Fruit fly (Drosophila melanogaster): ENCODE data around the gene Tak1.

The Tak1 gene

DNA sequence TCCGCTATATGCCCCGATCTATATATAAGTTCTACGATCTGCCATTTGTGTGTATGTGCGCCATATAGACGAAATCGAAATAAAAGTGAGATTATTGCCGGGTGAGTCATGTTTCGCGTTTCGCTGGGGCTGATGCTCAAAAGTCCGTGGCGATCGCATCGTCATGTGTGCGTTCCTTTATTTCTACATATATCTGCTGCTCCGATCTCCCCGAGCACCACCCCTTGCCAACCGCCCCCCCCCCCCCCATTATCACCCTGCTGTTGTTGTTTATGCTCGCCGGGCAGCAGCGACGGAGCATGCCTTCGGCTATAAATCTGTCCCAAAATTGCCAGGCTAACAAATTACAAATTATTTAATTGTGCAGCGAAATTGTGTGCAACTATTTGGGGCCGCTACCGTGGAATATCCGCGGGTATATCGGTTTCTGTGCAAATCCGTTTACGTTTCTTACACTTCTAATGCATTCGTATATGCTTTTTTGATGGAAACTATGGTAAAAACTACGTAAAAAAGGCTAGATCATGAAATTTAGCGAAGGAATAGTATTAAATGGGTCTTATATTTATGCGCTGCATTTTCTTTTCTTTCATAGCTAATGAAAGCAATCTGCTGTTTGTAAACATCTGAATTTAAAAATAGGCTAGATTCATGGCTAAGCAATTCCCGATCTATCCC, 4.9 kb downstream of the Tak1 start (continued):
- no peak for TF ChIP-seq CG8290 (GFP tag; optimal IDR thresholded peaks at IDR 0.05)
- TF ChIP-seq CG8290 (tag; optimal IDR thresholded peaks at IDR 0.05) = peak in 1 of 2 experiments; percentile 15
- 0 out of 2 replicates have a peak, but pooled peaks have one; percentile 24 for TF ChIP-seq Ptx1 (GFP tag; IDR thresholded peaks at IDR 0.05)
- peak; percentile 36 for TF ChIP-seq CG12769 (tag; optimal IDR thresholded peaks at IDR 0.05)
- TF ChIP-seq mirr (GFP tag; optimal IDR thresholded peaks at IDR 0.05) = no peak
- TF ChIP-seq Rx (GFP tag; IDR thresholded peaks at IDR 0.05) = no peak
- TF ChIP-seq CG16863 (GFP tag; optimal IDR thresholded peaks at IDR 0.05) = no peak
- peak; percentile 56 for TF ChIP-seq sd (tag; optimal IDR thresholded peaks at IDR 0.05)
- TF ChIP-seq Hr51 (GFP tag; optimal IDR thresholded peaks at IDR 0.05) = peak in 1 of 2 experiments; percentile 53
- 0 out of 2 replicates have a peak, but pooled peaks have one; percentile 35 for TF ChIP-seq H2.0 (GFP tag; IDR thresholded peaks at IDR 0.05)
- peak; percentile 63 for TF ChIP-seq Med (GFP tag)
- TF ChIP-seq YL-1 (GFP tag; optimal IDR thresholded peaks at IDR 0.05) = no peak
- TF ChIP-seq CG4328 (GFP tag; optimal IDR thresholded peaks at IDR 0.05) = no peak
- TF ChIP-seq Xbp1 (GFP tag; optimal IDR thresholded peaks at IDR 0.05) = peak; percentile 13

DNA sequence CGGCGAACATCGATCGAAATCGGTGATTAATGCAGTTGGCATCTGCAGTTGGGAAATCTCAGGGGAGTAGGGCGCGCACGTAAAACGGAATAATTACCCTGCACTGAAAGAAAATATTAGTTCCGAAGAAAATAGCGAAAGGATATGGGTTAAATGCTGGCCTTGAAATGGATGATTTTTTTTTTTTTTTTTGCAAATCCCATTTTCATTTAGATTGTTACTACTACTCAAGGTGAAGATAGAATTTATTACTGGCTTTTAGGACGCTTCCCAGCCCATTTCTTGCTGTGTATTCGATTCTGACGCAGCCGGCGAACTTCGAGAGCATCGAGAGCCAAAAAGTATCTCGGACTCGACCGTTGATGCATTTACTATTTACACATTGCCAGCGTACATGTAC, 5.7 kb downstream of the Tak1 start:
- no peak for TF ChIP-seq CG15011 (GFP tag; optimal IDR thresholded peaks at IDR 0.05)
- TF ChIP-seq ranshi (GFP tag; IDR thresholded peaks at IDR 0.05) = peak; percentile 52; the same call in 1 of the 2 replicates
- TF ChIP-seq fru (optimal IDR thresholded peaks at IDR 0.05) = no peak
- no peak for TF ChIP-seq CG2889 (GFP tag; IDR thresholded peaks at IDR 0.05)
- TF ChIP-seq CG31224 (GFP tag; IDR thresholded peaks at IDR 0.05) = no peak
- TF ChIP-seq CG4360 (GFP tag; IDR thresholded peaks at IDR 0.05) = no peak
- TF ChIP-seq CG6683 (GFP tag; optimal IDR thresholded peaks at IDR 0.05) = no peak
- TF ChIP-seq Scr (GFP tag; IDR thresholded peaks at IDR 0.05; ENCODE audit: partially characterized antibody) = no peak
- TF ChIP-seq crp (GFP tag; optimal IDR thresholded peaks at IDR 0.05) = no peak
- TF ChIP-seq CG1832 (GFP tag; optimal IDR thresholded peaks at IDR 0.05) = no peak
- peak; percentile 18 for TF ChIP-seq zfh2 (GFP tag; optimal IDR thresholded peaks at IDR 0.05)
- no peak for TF ChIP-seq oc (tag; optimal IDR thresholded peaks at IDR 0.05)
- peak; percentile 47 for TF ChIP-seq phol (tag; optimal IDR thresholded peaks at IDR 0.05)
- TF ChIP-seq ci (GFP tag; IDR thresholded peaks at IDR 0.05) = peak; percentile 80
- no peak for TF ChIP-seq NK7.1 (GFP tag; optimal IDR thresholded peaks at IDR 0.05)
- TF ChIP-seq Bgb (GFP tag; IDR thresholded peaks at IDR 0.05; ENCODE audit: partially characterized antibody) = no peak
- no peak for TF ChIP-seq gro (GFP tag; optimal IDR thresholded peaks at IDR 0.05)
- TF ChIP-seq CG12659 (GFP tag; optimal IDR thresholded peaks at IDR 0.05) = peak; percentile 36
- TF ChIP-seq vfl (GFP tag; optimal IDR thresholded peaks at IDR 0.05) = no peak
- TF ChIP-seq Xrp1 (GFP tag; IDR thresholded peaks at IDR 0.05) = peak; percentile 51; the same call in 1 of the 2 replicates
- TF ChIP-seq Sox100B (GFP tag; optimal IDR thresholded peaks at IDR 0.05) = peak; percentile 42
- TF ChIP-seq E2f2 (GFP tag; IDR thresholded peaks at IDR 0.05) = no peak
- TF ChIP-seq kah (GFP tag; optimal IDR thresholded peaks at IDR 0.05) = no peak
- TF ChIP-seq Jarid2 (GFP tag; optimal IDR thresholded peaks at IDR 0.05) = no peak
- TF ChIP-seq CG2678 (tag; optimal IDR thresholded peaks at IDR 0.05) = peak; percentile 58
- TF ChIP-seq CG16815 (GFP tag; optimal IDR thresholded peaks at IDR 0.05) = peak; percentile 8
- no peak for TF ChIP-seq CG7271 (tag; optimal IDR thresholded peaks at IDR 0.05)
- peak; percentile 3 for TF ChIP-seq CG8089 (GFP tag; optimal IDR thresholded peaks at IDR 0.05)
- TF ChIP-seq CG10462 (GFP tag; optimal IDR thresholded peaks at IDR 0.05) = no peak
- peak; percentile 14; the same call in 1 of the 3 replicates for TF ChIP-seq Dbx (GFP tag; IDR thresholded peaks at IDR 0.05)
- TF ChIP-seq Myb (GFP tag; optimal IDR thresholded peaks at IDR 0.05) = peak; percentile 17
- 0 out of 3 replicates have a peak, but pooled peaks have one; percentile 55 for TF ChIP-seq CG34422 (GFP tag; IDR thresholded peaks at IDR 0.05)
- no peak for TF ChIP-seq CG17829 (tag; optimal IDR thresholded peaks at IDR 0.05)
- TF ChIP-seq CG5953 (GFP tag; IDR thresholded peaks at IDR 0.05) = no peak
- TF ChIP-seq crol (GFP tag; IDR thresholded peaks at IDR 0.05) = no peak
- TF ChIP-seq ftz-f1 (GFP tag; optimal IDR thresholded peaks at IDR 0.05) = no peak
